Fruit fly (Drosophila melanogaster): ENCODE results near the gene Hmr.

dm6 chrX:10581476-10581875, 14.2 kb downstream of the Hmr start:
- TF ChIP-seq CTCF (optimal IDR thresholded peaks at IDR 0.05): no peak
- TF ChIP-seq CG8478 (optimal IDR thresholded peaks at IDR 0.05): no peak

Data from S2 (cell line).